Fruit fly (Drosophila melanogaster): ENCODE data around the gene CG33509.

Gene CG33509

dm6 chr2L:21038723-21039122, 47.6 kb downstream of the CG33509 start (continued):
- TF ChIP-seq CG13894 (tag; optimal IDR thresholded peaks at IDR 0.05), result peak; percentile 10
- no peak for TF ChIP-seq NFAT (GFP tag; IDR thresholded peaks at IDR 0.05)
- no peak for TF ChIP-seq CG3065 (GFP tag; optimal IDR thresholded peaks at IDR 0.05)
- peak; percentile 30; the same call in 1 of the 3 replicates for TF ChIP-seq Aef1 (GFP tag; IDR thresholded peaks at IDR 0.05)
- TF ChIP-seq Ptx1 (GFP tag; IDR thresholded peaks at IDR 0.05), result peak; percentile 60
- no peak for TF ChIP-seq knrl (GFP tag; IDR thresholded peaks at IDR 0.05; ENCODE audit: partially characterized antibody)
- peak; percentile 75 for TF ChIP-seq row (GFP tag; IDR thresholded peaks at IDR 0.05)
- TF ChIP-seq CG14965 (GFP tag; optimal IDR thresholded peaks at IDR 0.05; ENCODE audit: borderline replicate concordance), result no peak
- TF ChIP-seq MBD-R2 (GFP tag; IDR thresholded peaks at IDR 0.05), result peak; percentile 45; the same call in 1 of the 2 replicates
- TF ChIP-seq CG15479 (GFP tag; optimal IDR thresholded peaks at IDR 0.05), result no peak
- TF ChIP-seq dpn (GFP tag; optimal IDR thresholded peaks at IDR 0.05), result peak; percentile 64 to 66
- TF ChIP-seq Atf-2 (GFP tag; optimal IDR thresholded peaks at IDR 0.05), result peak; percentile 49
- TF ChIP-seq CrebB (tag; optimal IDR thresholded peaks at IDR 0.05), result peak; percentile 17
- TF ChIP-seq Sry-δ (GFP tag; optimal IDR thresholded peaks at IDR 0.05), result peak; percentile 18
- peak; percentile 69 for TF ChIP-seq tin (GFP tag; optimal IDR thresholded peaks at IDR 0.05)
- peak; percentile 67 for TF ChIP-seq CG10209 (GFP tag; optimal IDR thresholded peaks at IDR 0.05)
- TF ChIP-seq ftz-f1 (GFP tag; optimal IDR thresholded peaks at IDR 0.05), result no peak
- no peak for TF ChIP-seq Dll (GFP tag; IDR thresholded peaks at IDR 0.05; ENCODE audit: partially characterized antibody)
- peak; percentile 45 for TF ChIP-seq pnt (GFP tag; optimal IDR thresholded peaks at IDR 0.05)
- peak; percentile 31 for TF ChIP-seq CG6854 (GFP tag; optimal IDR thresholded peaks at IDR 0.05)
- TF ChIP-seq sd (tag; optimal IDR thresholded peaks at IDR 0.05), result peak; percentile 44
- TF ChIP-seq Hand (GFP tag; optimal IDR thresholded peaks at IDR 0.05), result no peak
- TF ChIP-seq Deaf1 (tag; optimal IDR thresholded peaks at IDR 0.05), result no peak
- peak; percentile 37; the same call in 1 of the 2 replicates for TF ChIP-seq CG31224 (GFP tag; IDR thresholded peaks at IDR 0.05)
- TF ChIP-seq shn (GFP tag; optimal IDR thresholded peaks at IDR 0.05), result no peak
- TF ChIP-seq CG12155 (GFP tag; optimal IDR thresholded peaks at IDR 0.05), result peak; percentile 46
- peak; percentile 51 for TF ChIP-seq Six4 (GFP tag; optimal IDR thresholded peaks at IDR 0.05)
- TF ChIP-seq prd (optimal IDR thresholded peaks at IDR 0.05), result no peak
- peak; percentile 69 for TF ChIP-seq prd (GFP tag; IDR thresholded peaks at IDR 0.05)
- TF ChIP-seq lilli (GFP tag; optimal IDR thresholded peaks at IDR 0.05), result peak; percentile 72
- TF ChIP-seq CG14667 (GFP tag; IDR thresholded peaks at IDR 0.05), result peak; percentile 55; the same call in 1 of the 2 replicates
- TF ChIP-seq bab2 (GFP tag; optimal IDR thresholded peaks at IDR 0.05), result peak; percentile 62
- peak; percentile 48 for TF ChIP-seq Fer1 (GFP tag; optimal IDR thresholded peaks at IDR 0.05)
- no peak for TF ChIP-seq exex (tag; optimal IDR thresholded peaks at IDR 0.05)
- TF ChIP-seq Sox102F (GFP tag; optimal IDR thresholded peaks at IDR 0.05), result peak; percentile 70
- peak; percentile 30; the same call in 1 of the 2 replicates for TF ChIP-seq CG11696 (GFP tag; IDR thresholded peaks at IDR 0.05)
- peak; percentile 27 for TF ChIP-seq CG15696 (tag; optimal IDR thresholded peaks at IDR 0.05)
- TF ChIP-seq ab (GFP tag; optimal IDR thresholded peaks at IDR 0.05), result no peak
- peak; percentile 69 for TF ChIP-seq CG12071 (GFP tag; optimal IDR thresholded peaks at IDR 0.05)
- TF ChIP-seq CG12391 (tag; optimal IDR thresholded peaks at IDR 0.05), result peak; percentile 70
- TF ChIP-seq Gug (GFP tag; IDR thresholded peaks at IDR 0.05), result peak; percentile 46; the same call in 2 of the 4 replicates
- peak; percentile 75 for TF ChIP-seq slbo (GFP tag; IDR thresholded peaks at IDR 0.05)
- TF ChIP-seq Lhr (GFP tag; optimal IDR thresholded peaks at IDR 0.05), result no peak
- TF ChIP-seq pita (GFP tag; optimal IDR thresholded peaks at IDR 0.05), result no peak
- peak; percentile 27 for TF ChIP-seq fu2 (GFP tag; optimal IDR thresholded peaks at IDR 0.05)
- peak; percentile 37 for TF ChIP-seq CG17829 (tag; optimal IDR thresholded peaks at IDR 0.05)
- no peak for TF ChIP-seq MTF-1 (GFP tag; optimal IDR thresholded peaks at IDR 0.05; ENCODE audit: borderline replicate concordance)
- no peak for TF ChIP-seq CG15073 (GFP tag; optimal IDR thresholded peaks at IDR 0.05)
- peak; percentile 11 for TF ChIP-seq nau (GFP tag; optimal IDR thresholded peaks at IDR 0.05)
- 0 out of 2 replicates have a peak, but pooled peaks have one; percentile 32 for TF ChIP-seq al (GFP tag; IDR thresholded peaks at IDR 0.05)
- TF ChIP-seq Max (GFP tag; optimal IDR thresholded peaks at IDR 0.05), result peak; percentile 21
